Worm (Caenorhabditis elegans) whole organism, dauer: ENCODE measurements around the gene srh-38.

Experiments
- unc-62 ChIP-seq: sonication (generic microtip); optimal IDR thresholded peaks from 2 replicates; lab custom pipeline; 2017; ENCODE audit warnings: missing biosample characterization, missing genetic modification reagents, missing genetic modification characterization

srh-38 gene

DNA sequence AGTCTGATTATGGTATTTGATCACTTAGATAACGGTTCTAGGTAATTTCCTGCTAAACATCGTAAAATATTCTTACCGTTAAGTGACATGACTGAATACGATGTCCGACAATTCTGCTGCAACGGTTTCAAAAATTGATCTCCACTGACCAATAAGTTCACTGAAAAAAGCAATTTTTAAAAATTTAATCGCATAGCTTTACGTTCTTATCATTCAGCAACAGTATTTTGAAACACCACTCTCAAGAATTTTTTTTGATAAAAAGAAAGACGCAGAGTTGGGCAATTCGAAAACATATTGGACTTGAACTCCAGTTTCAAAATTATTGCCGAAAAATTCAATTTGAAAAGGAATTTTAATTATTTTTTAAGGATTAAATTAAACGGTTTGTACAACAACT, 5.1 kb upstream of the srh-38 start, which contains the start of gene C31B8.12:
TSS of gene C31B8.12 (minus strand) at position 101 of the 400 bp plus-strand sequence.
- no peak for TF ChIP-seq unc-62 (GFP tag; lab: Kevin White, UChicago)

DNA sequence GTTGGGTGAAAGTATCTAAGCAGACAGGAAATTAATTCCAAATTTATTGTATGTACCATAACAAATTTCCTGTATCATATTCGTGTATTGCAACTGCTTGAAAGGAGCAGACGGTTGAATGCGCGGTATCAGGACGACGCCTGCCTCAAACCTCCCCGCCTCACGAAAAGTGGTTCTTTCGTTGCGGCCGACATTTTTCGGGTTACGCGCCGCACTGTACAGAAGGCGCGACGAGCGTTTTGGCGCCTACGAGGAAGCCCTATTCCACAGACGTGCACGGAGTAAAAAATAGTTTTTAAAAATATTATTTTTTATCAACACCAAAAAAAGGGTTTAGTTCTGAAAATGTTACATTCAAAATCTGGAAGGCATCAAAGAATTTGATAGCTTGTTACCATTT, 2.4 kb downstream of the srh-38 start:
- TF ChIP-seq unc-62 (GFP tag; lab: Kevin White, UChicago), result no peak

DNA sequence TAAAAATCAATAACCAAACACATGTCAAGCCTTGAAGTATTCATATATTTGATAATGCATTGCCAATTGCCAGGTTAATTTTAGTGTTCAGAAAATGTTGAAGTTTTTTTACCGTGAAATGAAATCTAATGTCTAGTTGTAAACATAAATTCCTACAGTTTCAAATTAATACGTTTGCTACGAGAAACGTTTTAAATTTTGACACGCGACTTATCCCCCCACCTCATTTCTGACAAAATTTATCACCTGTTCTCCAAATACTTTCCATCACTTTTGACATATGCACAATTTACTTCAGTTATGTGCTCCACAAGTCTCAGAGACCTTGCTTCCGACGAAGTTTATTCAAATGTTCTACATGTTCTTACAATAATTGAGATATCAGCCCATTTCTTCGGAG, 8.5 kb downstream of the srh-38 start, which contains the start of gene srh-146:
TSS of gene srh-146 (plus strand) at position 301 of the 400 bp plus-strand sequence.
- TF ChIP-seq unc-62 (GFP tag; lab: Kevin White, UChicago), result no peak

DNA sequence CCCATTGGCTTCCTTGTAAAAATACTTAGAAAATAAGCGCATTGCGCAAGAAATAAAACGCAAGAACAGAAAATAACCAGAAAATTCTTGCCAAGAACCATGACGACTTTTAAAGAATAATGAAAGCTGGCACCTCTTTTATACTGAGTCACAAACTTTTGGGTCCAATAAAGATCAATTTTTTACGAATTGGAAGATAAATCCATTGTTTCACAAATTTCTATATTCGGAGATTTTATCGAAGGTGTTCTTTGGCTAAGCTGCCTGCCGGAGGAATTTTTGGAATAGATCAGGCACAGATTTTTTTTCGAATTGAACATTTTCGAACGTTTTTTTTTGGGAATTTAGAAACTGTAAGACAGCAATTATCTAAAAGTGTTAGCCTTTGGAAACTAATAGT, 9.6 kb downstream of the srh-38 start, which contains the start of gene C31B8.9:
TSS of gene C31B8.9 (minus strand) at position 101 of the 400 bp plus-strand sequence.
- TF ChIP-seq unc-62 (GFP tag; lab: Kevin White, UChicago), result no peak

DNA sequence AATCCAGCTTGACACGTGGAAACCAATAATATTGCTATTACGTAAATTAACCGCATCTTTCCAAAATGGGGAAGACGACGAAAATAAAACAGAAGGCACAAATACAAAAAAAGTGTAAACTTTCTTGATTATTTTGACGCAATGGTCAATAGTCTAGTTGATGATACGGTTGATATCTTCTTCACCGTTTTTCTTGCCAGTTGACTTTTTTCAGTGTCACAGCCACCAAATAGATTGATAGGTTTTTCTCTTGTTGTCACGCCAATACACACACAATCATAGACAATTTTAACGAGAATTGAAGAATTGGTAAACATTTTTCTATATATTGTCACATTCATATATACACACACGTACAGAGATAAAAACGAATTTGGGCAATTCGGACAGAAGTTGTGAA, 13.0 kb downstream of the srh-38 start, which contains the start of gene zmp-3:
TSS of gene zmp-3 (minus strand) at position 101 of the 400 bp plus-strand sequence.
- no peak for TF ChIP-seq unc-62 (GFP tag; lab: Kevin White, UChicago)

DNA sequence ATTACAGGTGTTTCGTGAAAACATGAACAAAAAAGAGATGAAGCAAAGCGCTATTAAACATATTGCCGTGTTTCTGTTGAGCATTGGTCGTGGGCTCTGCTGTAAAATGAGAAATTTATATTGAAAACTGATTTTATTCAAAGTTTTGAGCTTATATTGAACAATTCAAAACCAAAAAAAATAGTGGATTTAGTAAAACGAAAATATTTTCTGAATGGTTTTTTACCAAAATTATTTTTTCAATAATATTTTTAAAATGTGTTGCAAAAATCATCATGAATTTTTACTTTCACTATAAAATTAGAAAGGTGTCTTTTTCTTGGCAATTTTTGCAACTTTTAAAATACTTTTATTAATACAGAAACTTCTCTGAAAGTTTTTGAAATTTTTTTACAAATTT, 19.3 kb downstream of the srh-38 start, which contains the start of gene C31B8.7:
TSS of gene C31B8.7 (minus strand) at position 101 of the 400 bp plus-strand sequence.
- no peak for TF ChIP-seq unc-62 (GFP tag; lab: Kevin White, UChicago)

DNA sequence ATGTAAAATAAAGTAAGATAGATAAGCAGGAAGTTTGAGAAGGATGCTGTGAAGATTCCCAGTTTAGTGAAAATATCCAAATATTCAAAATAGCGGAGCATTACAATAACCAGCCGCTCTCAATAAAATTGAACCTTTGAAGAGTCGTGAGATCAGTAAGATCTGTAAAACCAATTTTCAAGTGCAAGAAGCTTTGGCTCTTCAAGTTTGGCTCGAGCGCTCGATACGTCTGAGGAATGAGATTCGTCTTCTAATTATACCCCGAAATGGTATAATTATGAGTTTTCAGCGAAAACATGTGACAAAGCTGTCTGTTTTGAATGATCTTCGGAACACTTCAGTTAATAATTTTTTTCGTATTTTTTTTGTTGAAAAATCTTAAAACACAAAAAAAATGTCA, 22.6 kb downstream of the srh-38 start, which contains the start of gene str-46:
TSS of gene str-46 (minus strand) at position 101 of the 400 bp plus-strand sequence.
- no peak for TF ChIP-seq unc-62 (GFP tag; lab: Kevin White, UChicago)

DNA sequence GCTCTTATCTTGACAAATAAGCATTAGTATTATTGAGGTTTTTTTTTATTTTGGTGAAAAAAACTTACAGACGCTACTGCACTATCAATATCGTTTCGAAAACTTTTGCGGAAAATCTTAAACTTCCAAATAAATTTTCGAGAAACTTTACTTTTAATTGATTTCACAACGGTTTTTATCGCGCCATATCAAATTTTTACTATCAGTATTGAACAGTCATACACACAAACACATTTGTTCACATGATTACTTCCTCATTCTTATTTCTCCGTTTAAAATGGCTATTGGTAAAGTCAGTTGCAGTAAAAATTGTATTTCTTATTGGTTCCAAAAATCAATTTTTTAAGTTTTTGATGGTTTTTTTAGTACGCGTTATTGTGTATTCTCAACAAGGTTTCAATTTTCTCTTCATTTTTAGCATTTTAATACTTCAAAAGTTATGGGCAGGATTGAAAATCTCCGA, 26.3 kb downstream of the srh-38 start, which contains the start of gene pals-32:
TSS of gene pals-32 (plus strand) at position 413 of the 463 bp plus-strand sequence.
- TF ChIP-seq unc-62 (GFP tag; lab: Kevin White, UChicago), result no peak

DNA sequence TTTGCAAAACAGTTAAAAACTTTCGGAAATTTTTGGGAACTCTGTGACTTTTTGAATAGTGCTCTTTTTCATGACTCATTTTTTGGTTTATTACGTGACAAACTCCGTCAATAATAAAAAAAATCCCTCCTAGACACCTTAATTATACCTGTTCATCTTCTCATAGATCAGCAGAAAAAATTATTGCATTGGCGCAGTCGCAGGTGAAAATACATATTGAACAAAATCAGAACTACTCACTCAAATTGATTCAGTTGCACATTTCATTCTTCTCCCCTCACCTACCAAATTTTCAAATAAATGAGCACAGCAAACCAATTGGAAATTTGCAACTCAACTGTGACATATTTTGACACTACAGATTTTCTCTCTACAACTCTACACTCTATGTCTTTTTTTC, 29.5 kb downstream of the srh-38 start, which contains the start of gene srh-127:
TSS of gene srh-127 (plus strand) at position 301 of the 400 bp plus-strand sequence.
- no peak for TF ChIP-seq unc-62 (GFP tag; lab: Kevin White, UChicago)

DNA sequence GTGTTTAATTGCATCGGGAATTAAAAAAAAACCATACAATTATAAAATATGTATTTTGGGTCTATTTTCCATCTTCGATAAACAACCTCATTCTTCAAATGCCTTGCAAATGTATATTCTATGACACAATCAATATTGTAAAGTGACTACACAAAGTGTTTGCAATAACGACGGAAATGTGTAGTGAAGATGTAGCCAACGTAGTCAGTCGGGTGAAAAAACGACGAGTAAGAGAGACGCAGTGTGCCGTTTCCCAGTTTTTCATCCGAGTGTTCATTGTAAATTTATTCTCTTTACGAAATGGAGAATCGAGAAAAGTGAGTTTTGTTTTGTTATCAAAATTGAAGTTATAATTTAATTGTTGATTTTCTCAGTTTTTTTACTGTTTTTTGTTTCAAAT, 30.6 kb downstream of the srh-38 start, which contains the start of gene F37B4.15:
TSS of gene F37B4.15 (plus strand) at position 301 of the 400 bp plus-strand sequence.
- TF ChIP-seq unc-62 (GFP tag; lab: Kevin White, UChicago), result no peak

DNA sequence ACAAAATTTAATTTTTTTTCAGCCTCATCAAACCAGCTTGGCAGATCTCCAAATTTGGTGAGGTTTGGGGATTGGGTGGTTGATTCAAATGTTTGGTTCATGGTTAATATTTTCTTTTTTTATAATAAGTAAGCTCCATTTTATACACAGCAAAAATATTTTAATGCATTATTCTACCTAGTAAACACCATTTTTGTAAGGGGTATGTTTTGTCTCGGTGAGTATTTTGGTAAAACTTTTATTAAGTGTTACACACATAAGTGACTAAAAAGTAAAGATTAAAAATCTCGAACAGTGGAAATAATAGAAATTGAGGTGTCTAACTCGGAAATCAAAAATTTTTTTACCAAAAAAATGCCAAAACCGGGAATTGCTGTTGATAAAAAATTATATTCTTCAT, 33.8 kb downstream of the srh-38 start, which contains the start of gene srw-4:
TSS of gene srw-4 (minus strand) at position 101 of the 400 bp plus-strand sequence.
- TF ChIP-seq unc-62 (GFP tag; lab: Kevin White, UChicago), result no peak

DNA sequence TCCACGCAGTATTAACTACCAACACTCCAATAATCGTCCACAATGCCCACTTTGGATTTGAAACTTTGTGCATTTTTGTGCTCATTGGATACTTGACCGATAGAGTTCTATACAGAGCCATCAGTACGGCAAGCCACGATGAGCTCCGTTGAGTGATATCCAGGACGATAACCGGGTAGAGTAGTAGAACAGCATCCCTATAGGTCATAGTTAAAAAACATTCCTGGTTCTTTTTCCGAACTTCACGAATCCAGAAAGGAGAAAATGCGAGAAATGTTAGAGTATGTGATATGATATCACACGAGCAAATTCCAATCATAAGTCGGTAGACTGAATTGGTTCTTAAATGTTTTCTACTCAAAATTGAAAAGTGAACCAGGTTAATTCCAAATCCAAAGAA, 34.2 kb downstream of the srh-38 start:
- TF ChIP-seq unc-62 (GFP tag; lab: Kevin White, UChicago), result no peak

DNA sequence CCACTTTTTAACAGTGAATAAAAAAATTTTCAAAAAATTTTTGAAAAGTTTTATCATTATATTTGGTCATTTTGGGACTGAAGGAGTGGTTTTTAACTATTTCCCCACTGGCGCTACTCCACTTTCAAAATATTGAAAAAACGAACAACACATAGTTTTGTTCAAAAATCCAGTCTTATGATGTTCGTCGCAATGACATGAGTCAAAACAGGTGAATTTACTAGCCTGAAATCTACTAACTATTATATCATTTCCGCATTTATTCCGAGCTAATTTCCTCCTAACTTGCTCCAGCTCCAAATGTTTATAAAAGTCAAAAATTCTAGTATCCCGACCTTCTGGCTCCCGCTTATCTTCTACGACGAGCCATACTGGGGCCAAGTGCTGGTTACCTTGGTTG, 38.1 kb downstream of the srh-38 start, which contains the start of gene sre-24:
TSS of gene sre-24 (plus strand) at position 301 of the 400 bp plus-strand sequence.
- TF ChIP-seq unc-62 (GFP tag; lab: Kevin White, UChicago), result no peak

DNA sequence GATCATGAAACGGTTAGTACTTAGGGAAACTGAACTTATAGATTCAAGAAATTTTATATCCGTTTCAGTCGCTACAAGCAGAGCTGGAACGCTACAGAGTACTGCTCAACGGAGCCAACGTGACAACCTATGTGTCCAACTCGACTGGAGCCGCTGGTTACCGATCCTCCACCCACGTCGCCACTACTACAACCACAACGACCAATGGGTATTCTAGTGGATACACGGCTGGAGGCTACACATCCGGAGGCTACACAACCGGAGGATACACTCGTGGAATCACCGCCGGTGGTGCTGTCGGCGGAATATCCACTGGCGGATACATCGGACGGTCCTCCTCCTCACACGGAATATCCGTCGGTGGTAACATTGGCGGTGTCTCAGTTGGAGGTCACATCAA, 39.4 kb downstream of the srh-38 start:
- TF ChIP-seq unc-62 (GFP tag; lab: Kevin White, UChicago), result no peak

DNA sequence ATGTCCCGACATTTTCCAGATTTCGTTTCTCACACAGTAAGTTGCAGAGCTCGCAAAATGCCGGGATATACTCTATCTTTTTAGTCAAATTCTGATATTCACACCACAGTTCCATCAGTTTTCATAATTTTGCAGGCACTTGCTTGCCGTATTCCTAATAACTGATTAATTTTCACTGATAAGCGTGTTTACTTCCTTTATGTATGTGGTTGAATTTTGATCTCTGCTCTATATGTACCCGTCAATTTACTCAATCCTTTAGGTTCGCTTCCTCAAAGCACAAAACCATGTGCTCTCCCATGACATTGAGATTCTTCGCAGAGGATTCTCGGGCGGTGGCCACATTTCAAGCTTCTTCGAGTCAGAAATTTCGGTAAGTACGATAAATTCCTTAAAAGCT, 40.9 kb downstream of the srh-38 start:
- TF ChIP-seq unc-62 (GFP tag; lab: Kevin White, UChicago), result no peak

DNA sequence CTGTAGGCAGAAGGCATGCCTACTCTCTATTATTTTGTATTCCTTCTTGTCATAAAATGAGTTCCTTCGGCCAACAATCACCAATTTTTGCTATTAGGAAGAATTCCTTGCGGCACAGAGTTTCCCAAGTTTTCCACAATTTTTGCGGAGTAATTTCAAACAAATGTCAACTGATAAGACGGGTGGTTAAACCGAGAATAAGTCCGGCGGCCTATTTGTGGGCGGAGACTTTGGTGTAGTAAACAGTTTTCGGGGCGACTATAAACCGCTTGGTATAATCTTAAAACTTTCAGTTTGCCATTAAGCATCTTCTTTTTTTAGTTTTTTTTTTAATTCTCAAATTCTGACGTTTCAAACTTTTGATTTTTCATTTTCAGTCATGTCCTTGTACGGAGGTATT, 41.5 kb downstream of the srh-38 start, which contains the start of gene ifc-1:
TSS of gene ifc-1 (plus strand) at position 378 of the 400 bp plus-strand sequence.
- no peak for TF ChIP-seq unc-62 (GFP tag; lab: Kevin White, UChicago)

DNA sequence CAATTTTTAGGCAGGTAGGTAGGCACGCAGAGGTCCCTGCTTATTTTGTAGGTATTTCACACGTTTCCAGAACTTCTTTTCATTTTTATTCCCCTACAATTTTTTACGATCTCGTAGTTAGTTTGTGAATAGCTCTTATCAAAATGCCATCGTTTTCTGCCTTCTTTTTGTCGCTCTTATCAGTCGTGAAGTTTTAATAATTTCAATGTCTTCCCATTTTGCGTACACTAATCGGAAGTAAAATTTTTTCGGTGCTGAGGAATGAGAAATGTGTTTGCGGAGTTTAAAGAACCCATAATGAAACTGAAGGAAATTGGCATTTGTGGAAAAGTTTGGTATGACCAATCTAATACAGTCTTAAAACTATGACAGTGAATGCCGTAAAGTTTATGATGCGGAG, 42.1 kb downstream of the srh-38 start:
- no peak for TF ChIP-seq unc-62 (GFP tag; lab: Kevin White, UChicago)
